Worm (Caenorhabditis elegans) whole organism, L1 larva: ENCODE results near the gene F53C3.6.

Source experiments
- efl-3 ChIP-seq: fragments of 200-800 bp; sonication (Bioruptor generic); optimal IDR thresholded peaks from 2 replicates; lab custom pipeline; 2018; ENCODE audit warnings: mild to moderate bottlenecking, missing genetic modification characterization, missing compliant biosample characterization
- snpc-4 ChIP-seq: fragments of 150-350 bp; optimal IDR thresholded peaks from 2 replicates; lab custom pipeline; 2014; ENCODE audit warnings: missing biosample characterization, missing genetic modification characterization
- sox-4 ChIP-seq: sonication (generic microtip); optimal IDR thresholded peaks from 2 replicates; lab custom pipeline; 2016; ENCODE audit warnings: missing genetic modification characterization, missing compliant biosample characterization

DNA sequence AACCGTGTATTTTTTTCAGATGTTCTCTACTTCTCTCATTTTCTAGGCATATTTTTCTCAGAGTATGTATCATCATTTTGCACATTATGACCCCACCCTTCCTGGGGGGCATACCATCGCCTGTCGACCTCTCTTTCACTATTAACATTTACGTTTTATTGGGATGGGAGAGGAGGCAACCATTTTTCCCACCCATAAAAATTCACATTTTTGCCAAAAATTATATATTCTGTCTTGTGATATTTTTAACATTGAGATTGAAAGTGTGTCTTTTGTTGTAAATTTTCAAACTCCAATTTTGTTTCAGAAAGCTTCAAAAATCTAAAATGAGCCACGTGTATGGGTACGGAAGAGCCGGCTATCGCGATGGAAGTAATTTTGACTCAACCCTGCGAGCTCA, 3.2 kb upstream of the F53C3.6 start, which contains the start of gene F53C3.7:
- no peak for TF ChIP-seq sox-4 (tag; lab: Kevin White, UChicago)
- TF ChIP-seq efl-3 (GFP tag; lab: Kevin White, UChicago), result no peak
- TF ChIP-seq snpc-4 (tag; lab: Kevin White, UChicago), result no peak
